Fruit fly (Drosophila melanogaster) whole organism, embryonic: ENCODE measurements around the gene unc-4.

Source experiments
- Atf3 ChIP-seq: fragments of 200-800 bp; sonication (Bioruptor generic); optimal IDR thresholded peaks from 3 replicates; lab custom pipeline; 2016; ENCODE audit warnings: missing biosample characterization, missing genetic modification characterization
- CG11696 ChIP-seq: fragments of 200-800 bp; sonication (Bioruptor generic); IDR thresholded peaks from 2 replicates; pipeline ENCODE4 v1.3.6; 2022; ENCODE audit warnings: missing biosample characterization, missing genetic modification characterization
- CG14441 ChIP-seq: fragments of 200-800 bp; sonication (Bioruptor generic); IDR thresholded peaks from 2 replicates; pipeline ENCODE4 v1.3.6; 2022; ENCODE audit warnings: missing biosample characterization, missing genetic modification characterization
- CG16779 ChIP-seq: fragments of 200-800 bp; sonication (Bioruptor generic); IDR thresholded peaks from 2 replicates; pipeline ENCODE4 v1.3.6; 2022; ENCODE audit warnings: missing biosample characterization, missing genetic modification characterization
- CG16863 ChIP-seq: fragments of 200-800 bp; sonication (Bioruptor generic); optimal IDR thresholded peaks from 3 replicates; lab custom pipeline; 2016; ENCODE audit warnings: missing biosample characterization, missing genetic modification characterization
- CG18262 ChIP-seq: fragments of 200-800 bp; optimal IDR thresholded peaks from 3 replicates; lab custom pipeline; 2019; ENCODE audit warnings: missing biosample characterization, mild to moderate bottlenecking, missing genetic modification characterization, moderate library complexity
- CG2889 ChIP-seq: fragments of 200-800 bp; sonication (Bioruptor generic); IDR thresholded peaks from 3 replicates; pipeline ENCODE4 v1.3.6; 2022; ENCODE audit warnings: missing biosample characterization, missing genetic modification characterization
- CG31224 ChIP-seq: fragments of 200-800 bp; sonication (Bioruptor generic); IDR thresholded peaks from 2 replicates; pipeline ENCODE4 v1.3.6; 2022; ENCODE audit warnings: missing biosample characterization, missing genetic modification characterization
- CG32532 ChIP-seq: fragments of 200-800 bp; sonication (Bioruptor generic); IDR thresholded peaks from 2 replicates; pipeline ENCODE4 v1.3.6; 2022; ENCODE audit warnings: missing biosample characterization, missing genetic modification characterization
- CG32772 ChIP-seq: fragments of 200-800 bp; sonication (Bioruptor generic); IDR thresholded peaks from 2 replicates; pipeline ENCODE4 v1.3.6; 2022; ENCODE audit warnings: missing biosample characterization, missing genetic modification characterization
- CG34376 ChIP-seq: fragments of 200-800 bp; sonication (Bioruptor generic); optimal IDR thresholded peaks from 2 replicates; lab custom pipeline; 2018; ENCODE audit warnings: missing biosample characterization, mild to moderate bottlenecking, missing genetic modification characterization
- CG3726 ChIP-seq: fragments of 200-800 bp; sonication (Bioruptor generic); IDR thresholded peaks from 3 replicates; pipeline ENCODE4, ENCODE4 v1.3.6; 2022; ENCODE audit warnings: missing biosample characterization, missing genetic modification characterization
- CG42726 ChIP-seq: fragments of 200-800 bp; sonication (Bioruptor generic); IDR thresholded peaks from 2 replicates; pipeline ENCODE4 v1.3.6; 2022; ENCODE audit warnings: missing biosample characterization, missing genetic modification characterization; ENCODE audit not compliant: partially characterized antibody
- CG4360 ChIP-seq: fragments of 200-800 bp; sonication (Bioruptor generic); IDR thresholded peaks from 2 replicates; pipeline ENCODE4 v1.3.6; 2022; ENCODE audit warnings: missing biosample characterization, missing genetic modification characterization
- CG5953 ChIP-seq: fragments of 200-800 bp; sonication (Bioruptor generic); IDR thresholded peaks from 2 replicates; pipeline ENCODE4 v1.3.6; 2022; ENCODE audit warnings: missing biosample characterization, missing genetic modification characterization
- CG6175 ChIP-seq: fragments of 200-800 bp; sonication (Bioruptor generic); IDR thresholded peaks from 3 replicates; pipeline ENCODE4 v1.3.6; 2022; ENCODE audit warnings: missing biosample characterization, missing genetic modification characterization
- CG6272 ChIP-seq: fragments of 200-800 bp; sonication (Bioruptor generic); IDR thresholded peaks from 2 replicates; pipeline ENCODE4 v1.3.6; 2022; ENCODE audit warnings: missing biosample characterization, missing genetic modification characterization
- CG9215 ChIP-seq: fragments of 200-800 bp; sonication (Bioruptor generic); IDR thresholded peaks from 2 replicates; pipeline ENCODE4 v1.3.6; 2022; ENCODE audit warnings: missing biosample characterization, missing genetic modification characterization
- CG9609 ChIP-seq: fragments of 200-800 bp; sonication (Bioruptor generic); optimal IDR thresholded peaks from 3 replicates; lab custom pipeline; 2016; ENCODE audit warnings: missing biosample characterization, missing genetic modification characterization
- CG9727 ChIP-seq: fragments of 200-800 bp; sonication (Bioruptor generic); optimal IDR thresholded peaks from 3 replicates; lab custom pipeline; 2017; ENCODE audit warnings: missing biosample characterization, mild to moderate bottlenecking, missing genetic modification characterization
- D ChIP-seq, 2 experiments: fragments of 200-800 bp in 1 of 2; fragments of >200 bp in 1 of 2; sonication (Bioruptor generic) in 1 of 2; optimal IDR thresholded peaks; 2 replicates in 1 of 2; 3 replicates in 1 of 2; lab custom pipeline; 2017; ENCODE audit warnings: mild to moderate bottlenecking in 1 of 2, missing biosample characterization in 1 of 2, missing genetic modification characterization in 1 of 2, missing genetic modification reagents in 1 of 2
- Fer1 ChIP-seq: fragments of 200-800 bp; sonication (Bioruptor generic); optimal IDR thresholded peaks from 2 replicates; lab custom pipeline; 2017; ENCODE audit warnings: missing biosample characterization, mild to moderate bottlenecking, missing genetic modification characterization
- HHEX ChIP-seq: fragments of 200-800 bp; sonication (Bioruptor generic); optimal IDR thresholded peaks from 3 replicates; lab custom pipeline; 2017; ENCODE audit warnings: missing biosample characterization, mild to moderate bottlenecking, missing genetic modification characterization, missing genetic modification reagents
- Mad ChIP-seq: fragments of 200-800 bp; sonication (Bioruptor generic); optimal IDR thresholded peaks from 2 replicates; lab custom pipeline; 2016; ENCODE audit warnings: missing biosample characterization, missing genetic modification characterization
- Mes4 ChIP-seq: fragments of 200-800 bp; sonication (Bioruptor generic); optimal IDR thresholded peaks from 2 replicates; lab custom pipeline; 2016; ENCODE audit warnings: missing biosample characterization, missing genetic modification characterization
- Mrtf ChIP-seq: fragments of 200-800 bp; sonication (Bioruptor generic); IDR thresholded peaks from 3 replicates; pipeline ENCODE4 v1.3.6; 2022; ENCODE audit warnings: missing biosample characterization, missing genetic modification characterization
- NFAT ChIP-seq: fragments of 200-800 bp; sonication (Bioruptor generic); IDR thresholded peaks from 2 replicates; pipeline ENCODE4 v1.3.6; 2022; ENCODE audit warnings: missing biosample characterization, missing genetic modification characterization
- Oaz ChIP-seq: fragments of 200-800 bp; sonication (Bioruptor generic); IDR thresholded peaks from 2 replicates; pipeline ENCODE4 v1.3.6; 2022; ENCODE audit warnings: missing biosample characterization, missing genetic modification characterization
- Trl ChIP-seq, 3 experiments: fragments of >200 bp in 2 of 3; fragments of 200-800 bp in 1 of 3; sonication (Bioruptor generic) in 1 of 3; optimal IDR thresholded peaks; 2 replicates in 1 of 3; 3 replicates in 2 of 3; lab custom pipeline; 2016 to 2017; ENCODE audit warnings: missing biosample characterization in 1 of 3, missing genetic modification characterization in 1 of 3
- aop ChIP-seq: fragments of 200-800 bp; sonication (Bioruptor generic); IDR thresholded peaks from 2 replicates; pipeline ENCODE4 v1.3.6; 2022; ENCODE audit warnings: missing biosample characterization, missing genetic modification characterization
- cg ChIP-seq: fragments of 200-800 bp; sonication (Bioruptor generic); optimal IDR thresholded peaks from 3 replicates; lab custom pipeline; 2019; ENCODE audit warnings: missing biosample characterization, mild to moderate bottlenecking, missing genetic modification characterization, moderate library complexity
- ci ChIP-seq: fragments of 200-800 bp; sonication (Bioruptor generic); IDR thresholded peaks from 3 replicates; pipeline ENCODE4 v1.3.6; 2022; ENCODE audit warnings: missing biosample characterization, missing genetic modification characterization
- danr ChIP-seq: fragments of 200-800 bp; sonication (Bioruptor generic); IDR thresholded peaks from 2 replicates; pipeline ENCODE4 v1.3.6; 2022; ENCODE audit warnings: missing biosample characterization, missing genetic modification characterization
- dpn ChIP-seq, 2 experiments: fragments of 200-800 bp; sonication (Bioruptor generic); optimal IDR thresholded peaks; 3 replicates each; lab custom pipeline; 2016; ENCODE audit warnings: missing biosample characterization in 2 of 2, missing genetic modification characterization in 2 of 2
- gfzf ChIP-seq: fragments of 200-800 bp; sonication (Bioruptor generic); optimal IDR thresholded peaks from 2 replicates; lab custom pipeline; 2016; ENCODE audit warnings: missing biosample characterization, mild to moderate bottlenecking, missing genetic modification characterization, moderate library complexity
- grau ChIP-seq: fragments of 200-800 bp; optimal IDR thresholded peaks from 3 replicates; lab custom pipeline; 2019; ENCODE audit warnings: missing biosample characterization, mild to moderate bottlenecking, missing genetic modification characterization, moderate library complexity
- gt ChIP-seq: fragments of 200-800 bp; sonication (Bioruptor generic); IDR thresholded peaks from 2 replicates; pipeline ENCODE4 v1.3.6; 2022; ENCODE audit warnings: missing biosample characterization, missing genetic modification characterization
- ind ChIP-seq: fragments of 200-800 bp; sonication (Bioruptor generic); optimal IDR thresholded peaks from 3 replicates; lab custom pipeline; 2016; ENCODE audit warnings: missing biosample characterization, missing genetic modification characterization
- kah ChIP-seq: fragments of 200-800 bp; sonication (Bioruptor generic); optimal IDR thresholded peaks from 2 replicates; lab custom pipeline; 2018; ENCODE audit warnings: missing biosample characterization, mild to moderate bottlenecking, missing genetic modification characterization
- pho ChIP-seq: fragments of 200-800 bp; sonication (Bioruptor generic); optimal IDR thresholded peaks from 2 replicates; lab custom pipeline; 2016; ENCODE audit warnings: missing biosample characterization, missing genetic modification characterization
- phol ChIP-seq: fragments of 200-800 bp; sonication (Bioruptor generic); optimal IDR thresholded peaks from 3 replicates; lab custom pipeline; 2018; ENCODE audit warnings: missing biosample characterization, mild to moderate bottlenecking, missing genetic modification characterization, moderate library complexity
- salm ChIP-seq: fragments of 200-800 bp; sonication (Bioruptor generic); optimal IDR thresholded peaks from 2 replicates; lab custom pipeline; 2018; ENCODE audit warnings: missing biosample characterization, mild to moderate bottlenecking, missing genetic modification characterization
- sc ChIP-seq, 3 experiments: fragments of >200 bp in 2 of 3; fragments of 200-800 bp in 1 of 3; sonication (Bioruptor generic) in 1 of 3; optimal IDR thresholded peaks; 2 replicates in 2 of 3; 3 replicates in 1 of 3; lab custom pipeline; 2017; ENCODE audit warnings: mild to moderate bottlenecking in 1 of 3, missing biosample characterization in 1 of 3, missing genetic modification characterization in 1 of 3, missing genetic modification reagents in 1 of 3
- schlank ChIP-seq: fragments of 200-800 bp; sonication (Bioruptor generic); optimal IDR thresholded peaks from 2 replicates; lab custom pipeline; 2018; ENCODE audit warnings: missing biosample characterization, mild to moderate bottlenecking, missing genetic modification characterization
- sd ChIP-seq: fragments of 200-800 bp; sonication (Bioruptor generic); optimal IDR thresholded peaks from 3 replicates; lab custom pipeline; 2018; ENCODE audit warnings: missing biosample characterization, mild to moderate bottlenecking, missing genetic modification characterization, moderate library complexity
- so ChIP-seq: fragments of 200-800 bp; sonication (Bioruptor generic); IDR thresholded peaks from 3 replicates; pipeline ENCODE4 v1.3.6; 2022; ENCODE audit warnings: missing biosample characterization, missing genetic modification characterization
- trh ChIP-seq: fragments of 200-800 bp; sonication (Bioruptor generic); optimal IDR thresholded peaks from 2 replicates; lab custom pipeline; 2016; ENCODE audit warnings: missing biosample characterization, missing genetic modification characterization
- zen2 ChIP-seq: fragments of 200-800 bp; sonication (Bioruptor generic); IDR thresholded peaks from 3 replicates; pipeline ENCODE4 v1.3.6; 2022; ENCODE audit warnings: missing biosample characterization, missing genetic modification characterization; ENCODE audit not compliant: partially characterized antibody

unc-4 gene

DNA sequence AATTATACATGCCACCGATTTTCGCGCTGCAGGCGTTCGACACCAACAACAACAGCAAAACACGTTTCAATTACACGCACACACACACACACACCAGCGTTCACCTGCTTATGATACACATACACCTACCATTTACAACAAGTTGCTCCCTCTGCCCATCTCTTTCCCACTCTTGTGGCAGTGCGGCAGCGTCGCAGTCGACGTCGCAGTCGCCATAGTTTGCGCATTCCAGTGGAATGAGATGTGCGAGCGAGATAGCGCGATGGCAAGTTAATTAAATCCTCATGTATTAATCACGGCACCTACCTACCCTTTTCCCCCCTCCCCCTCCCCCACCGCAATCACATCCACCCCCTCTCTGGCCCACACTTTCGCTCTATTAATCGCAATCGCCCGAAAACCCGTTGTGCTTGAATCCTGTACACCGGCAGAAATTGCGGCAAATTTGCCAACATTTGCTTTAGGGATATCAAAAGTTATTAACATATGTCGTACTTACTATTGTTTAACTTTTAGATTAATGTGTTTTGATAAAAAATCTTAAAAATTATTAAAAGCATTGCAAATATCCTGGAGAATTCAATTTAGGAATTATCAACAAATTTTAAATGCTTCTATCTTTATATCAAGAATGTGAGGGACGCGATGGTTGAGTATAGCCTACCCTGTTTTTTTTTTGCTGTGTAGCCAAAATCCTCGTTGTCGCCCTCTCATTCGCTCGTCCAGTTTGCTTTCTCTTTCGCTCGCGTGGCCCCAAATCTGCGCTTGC is 34.2 kb downstream of the unc-4 start (continued):
- TF ChIP-seq CG32772 (GFP tag; lab: Robert Waterston, UW): no peak
- TF ChIP-seq pho (GFP tag; lab: Kevin White, UChicago): no peak
- TF ChIP-seq Atf3 (GFP tag; lab: Kevin White, UChicago): no peak
- TF ChIP-seq CG3726 (GFP tag; lab: Robert Waterston, UW): no peak
- TF ChIP-seq CG9215 (GFP tag; lab: Robert Waterston, UW): peak; percentile 40; the same call in 1 of the 2 replicates
- no peak for TF ChIP-seq CG11696 (GFP tag; lab: Robert Waterston, UW)
- no peak for TF ChIP-seq CG32532
- TF ChIP-seq kah: no peak
- no peak for TF ChIP-seq CG34376 (GFP tag; lab: Kevin White, UChicago)
- TF ChIP-seq Mrtf (GFP tag; lab: Robert Waterston, UW): no peak
- no peak for TF ChIP-seq NFAT (GFP tag; lab: Robert Waterston, UW)
- TF ChIP-seq zen2 (GFP tag; lab: Robert Waterston, UW): no peak
- no peak for TF ChIP-seq trh (GFP tag; lab: Kevin White, UChicago)
- TF ChIP-seq CG16863: no peak
- TF ChIP-seq schlank (tag; lab: Kevin White, UChicago): no peak
- peak; percentile 83 for TF ChIP-seq cg (GFP tag; lab: Kevin White, UChicago)
- no peak for TF ChIP-seq aop (GFP tag; lab: Robert Waterston, UW)
- no peak for TF ChIP-seq D (optimal IDR thresholded peaks at IDR 0.05; lab: Kevin White, UChicago)
- TF ChIP-seq D (GFP tag; optimal IDR thresholded peaks at IDR 0.05; lab: Kevin White, UChicago): peak; percentile 9
- peak; percentile 63 for TF ChIP-seq CG9727 (GFP tag; lab: Kevin White, UChicago)
- peak; percentile 44 for TF ChIP-seq grau
- TF ChIP-seq CG6175 (GFP tag; lab: Robert Waterston, UW): no peak
- TF ChIP-seq so (GFP tag; lab: Robert Waterston, UW): no peak
- no peak for TF ChIP-seq gt
- no peak for TF ChIP-seq CG2889 (GFP tag; lab: Robert Waterston, UW)
- 0 out of 2 replicates have a peak, but pooled peaks have one; percentile 21 for TF ChIP-seq CG14441 (GFP tag; lab: Robert Waterston, UW)
- TF ChIP-seq CG5953: no peak
- TF ChIP-seq sc (optimal IDR thresholded peaks at IDR 0.05; lab: Kevin White, UChicago): no peak
- TF ChIP-seq sc (GFP tag; optimal IDR thresholded peaks at IDR 0.05; lab: Kevin White, UChicago): no peak
- TF ChIP-seq ind: peak; percentile 28
- TF ChIP-seq salm (tag; lab: Kevin White, UChicago): no peak
- no peak for TF ChIP-seq Mad
- peak; percentile 77 for TF ChIP-seq CG4360 (GFP tag; lab: Robert Waterston, UW)
- TF ChIP-seq sd (tag; lab: Kevin White, UChicago): peak; percentile 62
- TF ChIP-seq Trl (optimal IDR thresholded peaks at IDR 0.05; lab: Kevin White, UChicago): no peak
- peak; percentile 1 for TF ChIP-seq Trl (GFP tag; optimal IDR thresholded peaks at IDR 0.05; lab: Kevin White, UChicago)
- peak; percentile 34 for TF ChIP-seq HHEX (GFP tag; lab: Kevin White, UChicago)
- no peak for TF ChIP-seq CG9609 (GFP tag; lab: Kevin White, UChicago)
- no peak for TF ChIP-seq Oaz (GFP tag; lab: Robert Waterston, UW)
- peak in 1 of 2 experiments; percentile 22 for TF ChIP-seq dpn (GFP tag; optimal IDR thresholded peaks at IDR 0.05; lab: Kevin White, UChicago)
- TF ChIP-seq CG16779: no peak
- TF ChIP-seq danr (GFP tag; lab: Robert Waterston, UW): 0 out of 2 replicates have a peak, but pooled peaks have one; percentile 34

DNA sequence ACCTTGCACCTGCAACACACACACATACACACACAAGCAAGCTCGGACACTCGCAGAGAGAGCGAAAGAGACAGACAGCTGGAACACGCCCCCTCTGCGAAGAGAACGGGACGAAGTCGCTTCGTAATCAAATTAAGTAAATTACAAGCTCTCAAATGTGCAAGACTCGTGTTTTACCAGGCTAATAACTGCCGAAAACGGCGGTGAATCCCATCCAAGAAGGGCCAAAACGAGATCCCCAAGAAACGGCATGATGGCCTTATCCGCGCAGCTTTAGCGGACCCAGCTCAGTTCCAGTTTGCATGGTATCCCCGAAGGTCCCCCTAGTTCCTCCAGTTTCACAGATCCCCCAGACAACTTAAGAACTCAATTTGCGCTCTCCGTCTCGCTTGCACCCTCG is 35.7 kb downstream of the unc-4 start:
- no peak for TF ChIP-seq CG31224 (GFP tag; lab: Robert Waterston, UW)
- no peak for TF ChIP-seq CG18262 (tag; lab: Kevin White, UChicago)
- no peak for TF ChIP-seq ci
- TF ChIP-seq Fer1 (GFP tag; lab: Kevin White, UChicago): no peak
- no peak for TF ChIP-seq CG32772 (GFP tag; lab: Robert Waterston, UW)
- no peak for TF ChIP-seq CG6272 (GFP tag; lab: Robert Waterston, UW)
- TF ChIP-seq CG42726 (GFP tag; lab: Robert Waterston, UW): no peak
- no peak for TF ChIP-seq gfzf (GFP tag; lab: Kevin White, UChicago)
- no peak for TF ChIP-seq phol (tag; lab: Kevin White, UChicago)
- TF ChIP-seq Mes4 (GFP tag; lab: Kevin White, UChicago): no peak
- TF ChIP-seq, all 482 proteins: peak for 0
